Worm (Caenorhabditis elegans): ENCODE measurements around the gene srw-72.

DNA sequence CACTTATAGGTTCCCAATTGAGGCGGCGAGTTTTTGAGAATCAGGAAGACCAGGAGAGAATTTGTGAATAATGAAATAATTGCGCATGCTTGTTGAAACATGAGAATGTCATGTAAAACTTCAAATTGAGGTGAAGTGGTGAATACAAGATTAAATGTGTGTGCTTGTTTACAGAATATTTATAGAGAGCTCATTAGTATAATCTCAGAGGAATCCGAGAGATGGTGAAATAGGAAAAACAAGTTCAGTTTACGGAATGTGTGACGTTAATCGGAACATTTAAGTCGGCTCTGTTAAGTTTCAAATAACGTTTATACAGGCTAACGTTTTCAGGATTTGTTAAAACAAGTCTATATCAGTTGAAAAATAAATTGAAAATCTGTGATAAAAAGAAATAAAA is 8.8 kb upstream of the srw-72 start, which contains the start of gene str-200:
- TF ChIP-seq lin-15B (tag; optimal IDR thresholded peaks at IDR 0.05), result no peak
- TF ChIP-seq lin-39 (tag; optimal IDR thresholded peaks at IDR 0.05), result no peak
- no peak for TF ChIP-seq ceh-28 (tag; optimal IDR thresholded peaks at IDR 0.05)
- TF ChIP-seq ZK546.5 (tag; optimal IDR thresholded peaks at IDR 0.05), result no peak
- no peak for TF ChIP-seq unc-62 (GFP tag; optimal IDR thresholded peaks at IDR 0.05)
- TF ChIP-seq fkh-10 (GFP tag; optimal IDR thresholded peaks at IDR 0.05), result no peak
- TF ChIP-seq nfya-1 (tag; optimal IDR thresholded peaks at IDR 0.05; ENCODE audit: insufficient read depth), result no peak
- no peak for TF ChIP-seq jun-1 (tag; optimal IDR thresholded peaks at IDR 0.05)
- no peak for TF ChIP-seq ama-1 (optimal IDR thresholded peaks at IDR 0.05)
- TF ChIP-seq pqm-1 (tag; optimal IDR thresholded peaks at IDR 0.05), result no peak
